Worm (Caenorhabditis elegans) whole organism, L4 larva: Measurements from ENCODE around the gene eea-1.
A peak's percentile ranks its signal among the peaks of the same experiment; 100 is the strongest.

Experiments used
- F26F4.8 ChIP-seq: fragments of 200-800 bp; sonication (Bioruptor generic); conservative IDR thresholded peaks from 2 replicates; pipeline ENCODE4 v1.3.6; 2022; ENCODE audit warnings: missing genetic modification characterization, missing compliant biosample characterization
- T20F7.1 ChIP-seq: fragments of 200-800 bp; sonication (Bioruptor generic); optimal IDR thresholded peaks from 2 replicates; lab custom pipeline; 2018; ENCODE audit warnings: mild to moderate bottlenecking, missing genetic modification characterization, missing compliant biosample characterization
- Y105C5A.15 ChIP-seq: fragments of 200-800 bp; sonication (Bioruptor generic); IDR thresholded peaks from 2 replicates; pipeline ENCODE4 v1.3.6; 2022; ENCODE audit warnings: missing genetic modification characterization, missing compliant biosample characterization
- Y5F2A.4 ChIP-seq: fragments of 200-800 bp; sonication (Bioruptor generic); optimal IDR thresholded peaks from 2 replicates; lab custom pipeline; 2018; ENCODE audit warnings: mild to moderate bottlenecking, missing genetic modification characterization, missing compliant biosample characterization
- Y75B8A.6 ChIP-seq: fragments of 200-800 bp; sonication (Bioruptor generic); IDR thresholded peaks from 2 replicates; pipeline ENCODE4 v1.3.6; 2022; ENCODE audit warnings: missing genetic modification reagents, missing genetic modification characterization, missing compliant biosample characterization
- ZK546.5 ChIP-seq, 2 experiments: sonication (generic microtip); optimal IDR thresholded peaks; 2 replicates each; lab custom pipeline; 2017; ENCODE audit warnings: missing biosample characterization in 2 of 2, missing genetic modification characterization in 2 of 2
- ama-1 ChIP-seq: fragments of 150-350 bp; optimal IDR thresholded peaks from 2 replicates; lab custom pipeline; 2014; ENCODE audit warnings: inconsistent platforms, mixed read lengths
- ceh-20 ChIP-seq: fragments of 200-800 bp; sonication (Bioruptor generic); IDR thresholded peaks from 2 replicates; pipeline ENCODE4 v1.3.6; 2022; ENCODE audit warnings: missing genetic modification reagents, missing genetic modification characterization, missing compliant biosample characterization
- ceh-32 ChIP-seq: sonication (generic microtip); optimal IDR thresholded peaks from 2 replicates; lab custom pipeline; 2016; ENCODE audit warnings: mild to moderate bottlenecking, missing genetic modification characterization, missing compliant biosample characterization; ENCODE audit not compliant: poor library complexity
- ctbp-1 ChIP-seq: fragments of 200-800 bp; sonication (Bioruptor generic); IDR thresholded peaks from 2 replicates; pipeline ENCODE4 v1.3.6; 2022; ENCODE audit warnings: missing genetic modification reagents, missing genetic modification characterization, missing compliant biosample characterization
- daf-12 ChIP-seq: fragments of 150-350 bp; optimal IDR thresholded peaks from 2 replicates; lab custom pipeline; 2014; ENCODE audit warnings: missing biosample characterization, missing genetic modification reagents, missing genetic modification characterization
- dpl-1 ChIP-seq: fragments of 150-350 bp; optimal IDR thresholded peaks from 2 replicates; lab custom pipeline; 2014; ENCODE audit warnings: missing biosample characterization, missing genetic modification reagents, missing genetic modification characterization
- gei-8 ChIP-seq: fragments of 200-800 bp; sonication (Bioruptor generic); optimal IDR thresholded peaks from 2 replicates; lab custom pipeline; 2018; ENCODE audit warnings: mild to moderate bottlenecking, missing genetic modification characterization, missing compliant biosample characterization
- hmg-1.1 ChIP-seq: fragments of 200-800 bp; sonication (Bioruptor generic); IDR thresholded peaks from 2 replicates; pipeline ENCODE4 v1.3.6; 2022; ENCODE audit warnings: missing genetic modification reagents, missing genetic modification characterization, missing compliant biosample characterization
- lim-7 ChIP-seq: fragments of 200-800 bp; sonication (Bioruptor generic); IDR thresholded peaks from 2 replicates; pipeline ENCODE4 v1.3.6; 2022; ENCODE audit warnings: missing genetic modification characterization, missing compliant biosample characterization
- lin-15B ChIP-seq: fragments of 150-350 bp; sonication (generic microtip); optimal IDR thresholded peaks from 3 replicates; lab custom pipeline; 2014; ENCODE audit warnings: missing biosample characterization, missing genetic modification characterization
- lsy-2 ChIP-seq, 2 experiments: fragments of 150-350 bp in 1 of 2; sonication (generic microtip) in 1 of 2; optimal IDR thresholded peaks; 2 replicates each; lab custom pipeline; 2014 to 2017; ENCODE audit warnings: missing biosample characterization in 2 of 2, missing genetic modification characterization in 2 of 2
- madf-5 ChIP-seq, 2 experiments: fragments of 200-800 bp; sonication (Bioruptor generic); IDR thresholded peaks; 2 replicates each; pipeline ENCODE4 v1.3.6; 2022; ENCODE audit warnings: missing compliant biosample characterization in 2 of 2, missing genetic modification characterization in 2 of 2
- mep-1 ChIP-seq: fragments of 150-350 bp; sonication (generic microtip); optimal IDR thresholded peaks from 3 replicates; lab custom pipeline; 2014; ENCODE audit warnings: missing biosample characterization, missing genetic modification characterization
- mxl-2 ChIP-seq: fragments of 200-800 bp; sonication (Bioruptor generic); conservative IDR thresholded peaks from 2 replicates; pipeline ENCODE4 v1.3.6; 2022; ENCODE audit warnings: missing genetic modification reagents, missing genetic modification characterization, missing compliant biosample characterization
- nhr-10 ChIP-seq: fragments of 150-350 bp; optimal IDR thresholded peaks from 2 replicates; lab custom pipeline; 2014; ENCODE audit warnings: missing biosample characterization, missing genetic modification characterization
- nhr-25 ChIP-seq: sonication (generic microtip); optimal IDR thresholded peaks from 2 replicates; lab custom pipeline; 2017; ENCODE audit warnings: missing genetic modification characterization, mild to moderate bottlenecking, missing compliant biosample characterization, antibody characterized with exemption, moderate library complexity, borderline replicate concordance; ENCODE audit not compliant: insufficient read depth
- pqm-1 ChIP-seq: sonication (generic microtip); optimal IDR thresholded peaks from 2 replicates; lab custom pipeline; 2017; ENCODE audit warnings: missing biosample characterization, missing genetic modification characterization
- spr-3 ChIP-seq: fragments of 200-800 bp; sonication (Bioruptor generic); optimal IDR thresholded peaks from 2 replicates; lab custom pipeline; 2018; ENCODE audit warnings: mild to moderate bottlenecking, missing genetic modification characterization, missing compliant biosample characterization
- tra-1 ChIP-seq: fragments of 200-800 bp; sonication (Bioruptor generic); IDR thresholded peaks from 2 replicates; pipeline ENCODE4 v1.3.6; 2022; ENCODE audit warnings: missing genetic modification reagents, missing genetic modification characterization, missing compliant biosample characterization
- unc-62 ChIP-seq, 3 experiments: fragments of 150-350 bp in 1 of 3; sonication (generic microtip); optimal IDR thresholded peaks in 2 of 3; peaks in 1 of 3; 1 replicate in 1 of 3; 2 replicates in 2 of 3; lab custom pipeline; 2014 to 2017; ENCODE audit warnings: missing biosample characterization in 3 of 3, missing genetic modification characterization in 3 of 3, missing genetic modification reagents in 3 of 3, missing genotype in 1 of 3
- zfp-2 ChIP-seq: sonication (generic microtip); optimal IDR thresholded peaks from 2 replicates; lab custom pipeline; 2016; ENCODE audit warnings: mild to moderate bottlenecking, missing genetic modification characterization, missing compliant biosample characterization
- zip-11 ChIP-seq: fragments of 200-800 bp; sonication (Bioruptor generic); IDR thresholded peaks from 2 replicates; pipeline ENCODE4 v1.3.6; 2022; ENCODE audit warnings: missing genetic modification characterization, missing compliant biosample characterization
- ztf-11 ChIP-seq: fragments of 150-350 bp; optimal IDR thresholded peaks from 2 replicates; lab custom pipeline; 2014; ENCODE audit warnings: missing biosample characterization, missing genetic modification characterization

The eea-1 gene

ce11 chrV:13515115-13515514 is 17.9 kb upstream of the eea-1 start, which contains the start of gene semi-1:
semi-1 (minus strand) TSS chrV:13515215.
- TF ChIP-seq ZK546.5 (tag; optimal IDR thresholded peaks at IDR 0.05; lab: Kevin White, UChicago) (no peak), lsy-2 (tag; optimal IDR thresholded peaks at IDR 0.05; lab: Kevin White, UChicago) (no peak), nhr-10 (no peak)
- TF ChIP-seq, all 104 proteins: peak for 0

- TF ChIP-seq ctbp-1 (GFP tag; lab: Robert Waterston, UW), result no peak
- peak in 1 of 2 experiments; percentile 93 for TF ChIP-seq unc-62 (GFP tag; optimal IDR thresholded peaks at IDR 0.05 in 1 of 2; lab: Kevin White, UChicago)
- no peak for TF ChIP-seq unc-62 (tag; optimal IDR thresholded peaks at IDR 0.05; lab: Kevin White, UChicago)
These were observed 15.3 kb upstream of the eea-1 start for ce11 chrV:13512515-13512914.

DNA sequence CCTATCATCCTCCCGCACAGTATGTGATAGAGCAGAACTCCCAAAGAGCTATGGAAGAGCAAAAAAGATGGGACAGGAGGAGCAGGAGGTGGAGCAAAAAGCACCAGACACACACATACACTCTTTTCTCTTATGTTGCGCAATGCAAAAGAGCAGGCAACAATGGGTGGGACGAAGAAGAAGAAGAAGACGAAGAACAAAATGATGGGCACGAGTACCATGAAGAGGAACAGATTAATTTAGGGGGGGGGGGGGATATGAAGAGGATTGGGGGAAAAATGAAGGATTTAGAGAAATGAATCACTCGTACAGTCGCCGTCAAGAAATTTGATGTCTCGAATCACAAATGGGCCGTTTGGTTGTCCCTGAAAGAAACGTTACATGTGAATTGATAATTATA is 14.4 kb upstream of the eea-1 start, which contains the start of gene avr-15:
Gene avr-15, minus strand, starts transcription at position 101 of the 400 bp plus-strand sequence.
- no peak for TF ChIP-seq Y75B8A.6 (GFP tag; lab: Robert Waterston, UW)
- TF ChIP-seq zfp-2, result no peak
- no peak for TF ChIP-seq ceh-32 (tag; lab: Kevin White, UChicago)
- no peak for TF ChIP-seq madf-5 (GFP tag; IDR thresholded peaks at IDR 0.05; lab: Robert Waterston, UW)
- no peak for TF ChIP-seq ctbp-1 (GFP tag; lab: Robert Waterston, UW)
- TF ChIP-seq ztf-11 (tag; lab: Kevin White, UChicago), result no peak
- no peak for TF ChIP-seq ama-1 (lab: Kevin White, UChicago)
- TF ChIP-seq mep-1 (tag; lab: Kevin White, UChicago), result no peak
- no peak for TF ChIP-seq Y5F2A.4 (GFP tag; lab: Kevin White, UChicago)
- TF ChIP-seq pqm-1 (tag; lab: Kevin White, UChicago), result no peak
- TF ChIP-seq ceh-20 (GFP tag; lab: Robert Waterston, UW), result no peak
- no peak for TF ChIP-seq unc-62 (GFP tag; optimal IDR thresholded peaks at IDR 0.05 in 1 of 2; lab: Kevin White, UChicago)
- no peak for TF ChIP-seq unc-62 (tag; optimal IDR thresholded peaks at IDR 0.05; lab: Kevin White, UChicago)
- no peak for TF ChIP-seq tra-1 (GFP tag; lab: Robert Waterston, UW)
- TF ChIP-seq mxl-2 (GFP tag; lab: Robert Waterston, UW), result no peak
- TF ChIP-seq hmg-1.1, result no peak

- TF ChIP-seq lim-7 (GFP tag; lab: Robert Waterston, UW), result 0 out of 2 replicates have a peak, but pooled peaks have one; percentile 34
These were observed 12.3 kb upstream of the eea-1 start for ce11 chrV:13509504-13509903.

ce11 chrV:13507078-13507477 is 9.9 kb upstream of the eea-1 start:
- TF ChIP-seq F26F4.8, result 0 out of 2 replicates have a peak, but pooled peaks have one; percentile 10

DNA sequence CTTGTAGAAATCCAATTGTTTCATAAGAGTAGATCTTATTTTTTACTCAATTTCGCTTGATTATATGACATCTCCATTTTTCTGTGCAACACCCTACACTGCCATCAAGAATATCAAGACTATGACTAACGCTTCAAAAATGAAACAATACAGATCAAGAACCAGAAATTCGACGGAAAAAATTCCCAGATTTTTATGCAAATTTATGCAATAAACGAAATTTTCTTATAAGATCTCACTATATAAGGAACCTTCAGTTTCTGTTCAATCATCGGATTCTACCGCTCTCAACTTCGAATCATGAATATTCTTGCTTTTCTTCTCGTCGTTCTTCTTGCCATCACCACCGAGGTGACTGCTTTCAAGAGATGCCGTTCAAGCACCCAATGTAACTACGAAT is 9.1 kb upstream of the eea-1 start, which contains the start of gene R11G10.4:
Gene R11G10.4, plus strand, starts transcription at position 301 of the 400 bp plus-strand sequence.
- TF ChIP-seq T20F7.1 (GFP tag; lab: Kevin White, UChicago), result no peak
- no peak for TF ChIP-seq madf-5 (GFP tag; IDR thresholded peaks at IDR 0.05; lab: Robert Waterston, UW)
- TF ChIP-seq nhr-25, result no peak
- no peak for TF ChIP-seq Y105C5A.15 (GFP tag; lab: Robert Waterston, UW)
- no peak for TF ChIP-seq lin-15B (tag; lab: Kevin White, UChicago)
- no peak for TF ChIP-seq gei-8 (GFP tag; lab: Kevin White, UChicago)
- TF ChIP-seq spr-3, result no peak
- TF ChIP-seq zip-11 (GFP tag; lab: Robert Waterston, UW), result no peak
- no peak for TF ChIP-seq daf-12 (tag; lab: Kevin White, UChicago)
- no peak for TF ChIP-seq mxl-2 (GFP tag; lab: Robert Waterston, UW)
- TF ChIP-seq lim-7 (GFP tag; lab: Robert Waterston, UW), result no peak
- TF ChIP-seq zfp-2, result no peak
- no peak for TF ChIP-seq dpl-1
